Worm (Caenorhabditis elegans) whole organism, L1 larva: ENCODE results near the gene mab-5.

Experiments used
- C16A3.4 ChIP-seq: fragments of 150-350 bp; optimal IDR thresholded peaks from 2 replicates; lab custom pipeline; 2014; ENCODE audit warnings: missing biosample characterization, missing genetic modification characterization
- dsc-1 ChIP-seq: sonication (generic microtip); optimal IDR thresholded peaks from 2 replicates; lab custom pipeline; 2016; ENCODE audit warnings: mild to moderate bottlenecking, missing genetic modification characterization, missing compliant biosample characterization
- fkh-10 ChIP-seq: sonication (generic microtip); optimal IDR thresholded peaks from 2 replicates; lab custom pipeline; 2017; ENCODE audit warnings: missing biosample characterization, missing genetic modification reagents, missing genetic modification characterization
- nhr-12 ChIP-seq: sonication (generic microtip); optimal IDR thresholded peaks from 2 replicates; lab custom pipeline; 2017; ENCODE audit warnings: missing biosample characterization, missing genetic modification characterization

- TF ChIP-seq dsc-1, result no peak
- TF ChIP-seq C16A3.4 (tag; lab: Kevin White, UChicago), result no peak
- TF ChIP-seq fkh-10 (GFP tag; lab: Kevin White, UChicago), result no peak
- no peak for TF ChIP-seq nhr-12 (tag; lab: Kevin White, UChicago)
Measured at ce11 chrIII:7824041-7824440, 40.8 kb upstream of the mab-5 start.
